Worm (Caenorhabditis elegans): ENCODE results near the gene C55A6.4.

ce11 chrV:11526927-11527491 is 9.3 kb upstream of the C55A6.4 start:
- no peak for TF ChIP-seq ceh-82 (tag; optimal IDR thresholded peaks at IDR 0.05)
- TF ChIP-seq nhr-10 (tag; optimal IDR thresholded peaks at IDR 0.05) = no peak
- TF ChIP-seq skn-1 (tag; optimal IDR thresholded peaks at IDR 0.05) = no peak
- TF ChIP-seq zag-1 (tag; optimal IDR thresholded peaks at IDR 0.05) = no peak
- no peak for TF ChIP-seq mbf-1 (tag; optimal IDR thresholded peaks at IDR 0.05)
- TF ChIP-seq lin-39 (tag; optimal IDR thresholded peaks at IDR 0.05) = no peak
- no peak for TF ChIP-seq blmp-1 (tag; optimal IDR thresholded peaks at IDR 0.05; ENCODE audit: insufficient read depth)
- no peak for TF ChIP-seq fos-1 (tag; optimal IDR thresholded peaks at IDR 0.05)
- no peak for TF ChIP-seq ZK546.5 (tag; optimal IDR thresholded peaks at IDR 0.05)
- TF ChIP-seq ztf-4 (tag; optimal IDR thresholded peaks at IDR 0.05) = no peak

All from whole organism, L2 larva.